Worm (Caenorhabditis elegans) whole organism, L4 larva: ENCODE results near the gene srp-3.

Experiments used
- T26A8.4 ChIP-seq: fragments of 200-800 bp; sonication (Bioruptor generic); IDR thresholded peaks from 2 replicates; pipeline ENCODE4 v1.3.6; 2022; ENCODE audit warnings: missing genetic modification characterization, missing compliant biosample characterization
- ZK337.2 ChIP-seq: fragments of 200-800 bp; sonication (Bioruptor generic); IDR thresholded peaks from 2 replicates; pipeline ENCODE4 v1.3.6; 2022; ENCODE audit warnings: missing genetic modification reagents, missing genetic modification characterization, missing compliant biosample characterization
- aly-2 ChIP-seq: sonication (generic microtip); optimal IDR thresholded peaks from 2 replicates; lab custom pipeline; 2018; ENCODE audit warnings: missing biosample characterization, missing genetic modification characterization
- arid-1 ChIP-seq: fragments of 200-800 bp; sonication (Bioruptor generic); conservative IDR thresholded peaks from 2 replicates; pipeline ENCODE4 v1.3.6; 2022; ENCODE audit warnings: missing genetic modification reagents, missing genetic modification characterization, missing compliant biosample characterization
- ceh-20 ChIP-seq: fragments of 200-800 bp; sonication (Bioruptor generic); IDR thresholded peaks from 2 replicates; pipeline ENCODE4 v1.3.6; 2022; ENCODE audit warnings: missing genetic modification reagents, missing genetic modification characterization, missing compliant biosample characterization
- ceh-28 ChIP-seq: fragments of 150-350 bp; optimal IDR thresholded peaks from 2 replicates; lab custom pipeline; 2014; ENCODE audit warnings: missing biosample characterization, missing genetic modification reagents, missing genetic modification characterization
- ceh-32 ChIP-seq: sonication (generic microtip); optimal IDR thresholded peaks from 2 replicates; lab custom pipeline; 2016; ENCODE audit warnings: mild to moderate bottlenecking, missing genetic modification characterization, missing compliant biosample characterization; ENCODE audit not compliant: poor library complexity
- ceh-82 ChIP-seq: sonication (generic microtip); optimal IDR thresholded peaks from 2 replicates; lab custom pipeline; 2017; ENCODE audit warnings: missing biosample characterization, missing genetic modification characterization
- ces-1 ChIP-seq: fragments of 150-350 bp; sonication (generic microtip); optimal IDR thresholded peaks from 4 replicates; lab custom pipeline; 2014; ENCODE audit warnings: missing biosample characterization, missing genetic modification reagents, missing genetic modification characterization
- cey-2 ChIP-seq: sonication (generic microtip); optimal IDR thresholded peaks from 3 replicates; lab custom pipeline; 2017; ENCODE audit warnings: missing genetic modification characterization, mild to moderate bottlenecking, missing compliant biosample characterization, antibody characterized with exemption, borderline replicate concordance; ENCODE audit not compliant: insufficient read depth
- daf-12 ChIP-seq: fragments of 150-350 bp; optimal IDR thresholded peaks from 2 replicates; lab custom pipeline; 2014; ENCODE audit warnings: missing biosample characterization, missing genetic modification reagents, missing genetic modification characterization
- daf-16 ChIP-seq, 3 experiments: sonication (generic microtip); optimal IDR thresholded peaks; 2 replicates each; lab custom pipeline; 2016 to 2017; ENCODE audit warnings: missing genetic modification characterization in 3 of 3, missing genetic modification reagents in 3 of 3, mild to moderate bottlenecking in 2 of 3, missing compliant biosample characterization in 2 of 3, missing biosample characterization in 1 of 3, moderate library complexity in 1 of 3
- dmd-6 ChIP-seq: fragments of 200-800 bp; sonication (Bioruptor generic); IDR thresholded peaks from 2 replicates; pipeline ENCODE4 v1.3.6; 2022; ENCODE audit warnings: missing genetic modification reagents, missing genetic modification characterization, missing compliant biosample characterization
- dmd-9 ChIP-seq: fragments of 200-800 bp; sonication (Bioruptor generic); IDR thresholded peaks from 2 replicates; pipeline ENCODE4 v1.3.6; 2022; ENCODE audit warnings: missing genetic modification reagents, missing genetic modification characterization, missing compliant biosample characterization
- duxl-1 ChIP-seq: sonication (generic microtip); optimal IDR thresholded peaks from 2 replicates; lab custom pipeline; 2016; ENCODE audit warnings: mild to moderate bottlenecking, missing genetic modification characterization, moderate library complexity, missing compliant biosample characterization; ENCODE audit not compliant: poor library complexity
- dve-1 ChIP-seq: sonication (generic microtip); optimal IDR thresholded peaks from 2 replicates; lab custom pipeline; 2017; ENCODE audit warnings: antibody characterized with exemption, mild to moderate bottlenecking, missing genetic modification characterization, missing compliant biosample characterization; ENCODE audit not compliant: insufficient read depth
- egl-27 ChIP-seq: sonication (generic microtip); optimal IDR thresholded peaks from 3 replicates; lab custom pipeline; 2017; ENCODE audit warnings: missing biosample characterization, missing genetic modification reagents, missing genetic modification characterization
- egl-43 ChIP-seq: fragments of 200-800 bp; sonication (Bioruptor generic); IDR thresholded peaks from 2 replicates; pipeline ENCODE4 v1.3.6; 2022; ENCODE audit warnings: missing genetic modification reagents, missing genetic modification characterization, missing compliant biosample characterization
- hif-1 ChIP-seq, 2 experiments: sonication (generic microtip); optimal IDR thresholded peaks; 2 replicates each; lab custom pipeline; 2016 to 2017; ENCODE audit warnings: missing compliant biosample characterization in 2 of 2, missing genetic modification characterization in 2 of 2, missing genetic modification reagents in 2 of 2, missing genotype in 2 of 2, mild to moderate bottlenecking in 1 of 2
- hlh-30 ChIP-seq: sonication (generic microtip); optimal IDR thresholded peaks from 2 replicates; lab custom pipeline; 2017; ENCODE audit warnings: antibody characterized with exemption, mild to moderate bottlenecking, missing genetic modification characterization, missing compliant biosample characterization; ENCODE audit not compliant: insufficient read depth
- lin-13 ChIP-seq: fragments of 150-350 bp; optimal IDR thresholded peaks from 2 replicates; lab custom pipeline; 2014; ENCODE audit warnings: missing biosample characterization, missing genetic modification reagents, missing genetic modification characterization
- lir-3 ChIP-seq: sonication (generic microtip); optimal IDR thresholded peaks from 2 replicates; lab custom pipeline; 2016; ENCODE audit warnings: mild to moderate bottlenecking, missing genetic modification characterization, missing compliant biosample characterization
- lsy-2 ChIP-seq, 2 experiments: fragments of 150-350 bp in 1 of 2; sonication (generic microtip) in 1 of 2; optimal IDR thresholded peaks; 2 replicates each; lab custom pipeline; 2014 to 2017; ENCODE audit warnings: missing biosample characterization in 2 of 2, missing genetic modification characterization in 2 of 2
- madf-5 ChIP-seq, 2 experiments: fragments of 200-800 bp; sonication (Bioruptor generic); IDR thresholded peaks; 2 replicates each; pipeline ENCODE4 v1.3.6; 2022; ENCODE audit warnings: missing compliant biosample characterization in 2 of 2, missing genetic modification characterization in 2 of 2
- mdl-1 ChIP-seq, 2 experiments: fragments of 150-350 bp in 1 of 2; sonication (generic microtip) in 1 of 2; optimal IDR thresholded peaks; 2 replicates each; lab custom pipeline; 2014 to 2017; ENCODE audit warnings: missing biosample characterization in 2 of 2, missing genetic modification characterization in 2 of 2
- mdt-29 ChIP-seq: fragments of 200-800 bp; sonication (Bioruptor generic); IDR thresholded peaks from 2 replicates; pipeline ENCODE4 v1.3.6; 2022; ENCODE audit warnings: missing genetic modification reagents, missing genetic modification characterization, missing compliant biosample characterization
- mep-1 ChIP-seq: fragments of 150-350 bp; sonication (generic microtip); optimal IDR thresholded peaks from 3 replicates; lab custom pipeline; 2014; ENCODE audit warnings: missing biosample characterization, missing genetic modification characterization
- mes-2 ChIP-seq: sonication (generic microtip); optimal IDR thresholded peaks from 2 replicates; lab custom pipeline; 2016; ENCODE audit warnings: missing genotype, mild to moderate bottlenecking, missing genetic modification characterization, missing compliant biosample characterization; ENCODE audit not compliant: poor library complexity, severe bottlenecking
- nhr-10 ChIP-seq: fragments of 150-350 bp; optimal IDR thresholded peaks from 2 replicates; lab custom pipeline; 2014; ENCODE audit warnings: missing biosample characterization, missing genetic modification characterization
- nhr-111 ChIP-seq: fragments of 200-800 bp; sonication (Bioruptor generic); optimal IDR thresholded peaks from 2 replicates; lab custom pipeline; 2018; ENCODE audit warnings: mild to moderate bottlenecking, missing genetic modification characterization, missing compliant biosample characterization
- nhr-25 ChIP-seq: sonication (generic microtip); optimal IDR thresholded peaks from 2 replicates; lab custom pipeline; 2017; ENCODE audit warnings: missing genetic modification characterization, mild to moderate bottlenecking, missing compliant biosample characterization, antibody characterized with exemption, moderate library complexity, borderline replicate concordance; ENCODE audit not compliant: insufficient read depth
- nhr-41 ChIP-seq: fragments of 200-800 bp; sonication (Bioruptor generic); IDR thresholded peaks from 2 replicates; pipeline ENCODE4 v1.3.6; 2022; ENCODE audit warnings: missing genetic modification reagents, missing genetic modification characterization, missing compliant biosample characterization
- nhr-42 ChIP-seq: fragments of 200-800 bp; sonication (Bioruptor generic); IDR thresholded peaks from 2 replicates; pipeline ENCODE4 v1.3.6; 2022; ENCODE audit warnings: missing genetic modification characterization, missing compliant biosample characterization
- nhr-48 ChIP-seq: sonication (generic microtip); optimal IDR thresholded peaks from 2 replicates; lab custom pipeline; 2016; ENCODE audit warnings: mild to moderate bottlenecking, missing genetic modification characterization, missing compliant biosample characterization
- nhr-6 ChIP-seq: fragments of 150-350 bp; optimal IDR thresholded peaks from 2 replicates; lab custom pipeline; 2014; ENCODE audit warnings: missing biosample characterization, missing genetic modification characterization
- nhr-76 ChIP-seq: fragments of 150-350 bp; optimal IDR thresholded peaks from 2 replicates; lab custom pipeline; 2014; ENCODE audit warnings: missing biosample characterization, missing genetic modification characterization
- nhr-77 ChIP-seq: fragments of 150-350 bp; optimal IDR thresholded peaks from 2 replicates; lab custom pipeline; 2014; ENCODE audit warnings: missing biosample characterization, missing genetic modification characterization
- pha-4 ChIP-seq, 2 experiments: fragments of 150-350 bp in 1 of 2; fragments of 200-800 bp in 1 of 2; sonication (Bioruptor generic) in 1 of 2; IDR thresholded peaks in 1 of 2; optimal IDR thresholded peaks in 1 of 2; 2 replicates each; pipeline versions ENCODE4 v1.3.6 to Lab custom; 2014 to 2022; ENCODE audit warnings: missing genetic modification characterization in 2 of 2, missing genetic modification reagents in 2 of 2, missing biosample characterization in 1 of 2, missing compliant biosample characterization in 1 of 2
- pqm-1 ChIP-seq: sonication (generic microtip); optimal IDR thresholded peaks from 2 replicates; lab custom pipeline; 2017; ENCODE audit warnings: missing biosample characterization, missing genetic modification characterization
- set-16 ChIP-seq: fragments of 200-800 bp; sonication (Bioruptor generic); IDR thresholded peaks from 2 replicates; pipeline ENCODE4 v1.3.6; 2022; ENCODE audit warnings: missing genetic modification reagents, missing genetic modification characterization, missing compliant biosample characterization
- skn-1 ChIP-seq: fragments of 150-350 bp; optimal IDR thresholded peaks from 2 replicates; lab custom pipeline; 2014; ENCODE audit warnings: missing biosample characterization, missing genetic modification characterization
- spr-1 ChIP-seq: sonication (generic microtip); optimal IDR thresholded peaks from 2 replicates; lab custom pipeline; 2016; ENCODE audit warnings: mild to moderate bottlenecking, missing genetic modification characterization, missing compliant biosample characterization
- tag-97 ChIP-seq: fragments of 200-800 bp; sonication (Bioruptor generic); IDR thresholded peaks from 2 replicates; pipeline ENCODE4 v1.3.6; 2022; ENCODE audit warnings: missing genetic modification characterization, missing compliant biosample characterization
- tra-1 ChIP-seq: fragments of 200-800 bp; sonication (Bioruptor generic); IDR thresholded peaks from 2 replicates; pipeline ENCODE4 v1.3.6; 2022; ENCODE audit warnings: missing genetic modification reagents, missing genetic modification characterization, missing compliant biosample characterization
- unc-39 ChIP-seq: sonication (generic microtip); optimal IDR thresholded peaks from 2 replicates; lab custom pipeline; 2017; ENCODE audit warnings: missing biosample characterization, missing genetic modification characterization
- zip-2 ChIP-seq: fragments of 150-350 bp; optimal IDR thresholded peaks from 2 replicates; lab custom pipeline; 2014; ENCODE audit warnings: missing biosample characterization, missing genetic modification characterization
- ztf-11 ChIP-seq: fragments of 150-350 bp; optimal IDR thresholded peaks from 2 replicates; lab custom pipeline; 2014; ENCODE audit warnings: missing biosample characterization, missing genetic modification characterization
- ztf-7 ChIP-seq: fragments of 150-350 bp; optimal IDR thresholded peaks from 2 replicates; lab custom pipeline; 2014; ENCODE audit warnings: missing biosample characterization, missing genetic modification characterization

srp-3 gene

DNA sequence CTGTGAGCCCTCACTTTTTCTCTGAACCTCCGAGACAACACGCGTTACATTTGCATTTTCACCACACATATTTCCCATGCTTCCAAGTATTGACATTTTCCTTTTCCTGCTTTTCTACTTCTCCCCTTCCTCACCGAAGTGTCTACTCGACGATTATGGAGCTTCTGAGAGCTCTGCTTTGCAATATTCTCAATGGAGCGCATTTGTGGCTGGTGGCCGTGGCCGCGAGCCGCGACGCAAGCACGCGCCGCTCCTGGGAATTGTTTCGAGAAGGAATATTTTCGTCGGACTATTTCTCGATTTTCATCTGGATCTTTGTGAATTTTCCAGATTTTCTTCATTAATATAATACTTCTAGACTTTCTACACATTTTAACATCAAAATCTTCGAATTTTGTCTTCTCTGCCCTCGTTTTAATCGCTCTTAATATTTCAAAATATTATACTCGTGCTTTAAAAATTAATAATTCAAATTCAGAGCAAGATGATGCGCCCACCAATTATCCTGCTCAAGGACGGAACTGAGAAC lies 36.8 kb upstream of the srp-3 start, which contains the start of the genes T10B5.4 and cct-7 (continued):
- no peak for TF ChIP-seq ceh-32 (tag; lab: Kevin White, UChicago)
- TF ChIP-seq daf-16 (GFP tag; optimal IDR thresholded peaks at IDR 0.05; lab: Kevin White, UChicago), result no peak
- peak; percentile 46 for TF ChIP-seq daf-16 (tag; optimal IDR thresholded peaks at IDR 0.05; lab: Kevin White, UChicago)
- TF ChIP-seq set-16, result peak; percentile 66
- peak; percentile 90 for TF ChIP-seq nhr-77 (tag; lab: Kevin White, UChicago)
- no peak for TF ChIP-seq ztf-7 (tag; lab: Kevin White, UChicago)
- TF ChIP-seq tra-1 (GFP tag; lab: Robert Waterston, UW), result peak; percentile 65
- no peak for TF ChIP-seq egl-27 (tag; lab: Kevin White, UChicago)
- TF ChIP-seq zip-2, result no peak
- TF ChIP-seq nhr-76 (tag; lab: Kevin White, UChicago), result no peak
- peak; percentile 70; the same call in 1 of the 2 replicates for TF ChIP-seq ceh-20 (GFP tag; lab: Robert Waterston, UW)
- peak; percentile 36 for TF ChIP-seq pqm-1 (tag; lab: Kevin White, UChicago)
- TF ChIP-seq nhr-48, result peak; percentile 25
- TF ChIP-seq egl-43 (GFP tag; lab: Robert Waterston, UW), result peak; percentile 80
- peak; percentile 63; the same call in 1 of the 2 replicates for TF ChIP-seq ZK337.2 (GFP tag; lab: Robert Waterston, UW)
- TF ChIP-seq hif-1 (tag; optimal IDR thresholded peaks at IDR 0.05; lab: Kevin White, UChicago), result peak in 1 of 2 experiments; percentile 90
- no peak for TF ChIP-seq nhr-10 (tag; lab: Kevin White, UChicago)
- TF ChIP-seq mep-1, result peak; percentile 93
- TF ChIP-seq cey-2 (tag; lab: Kevin White, UChicago), result no peak
- no peak for TF ChIP-seq nhr-42 (GFP tag; lab: Robert Waterston, UW)
- peak; percentile 42 for TF ChIP-seq spr-1 (tag; lab: Kevin White, UChicago)
- TF ChIP-seq nhr-111 (GFP tag; lab: Kevin White, UChicago), result no peak
- no peak for TF ChIP-seq ceh-28 (tag; lab: Kevin White, UChicago)
- TF ChIP-seq lin-13 (GFP tag; lab: Kevin White, UChicago), result peak; percentile 92
- no peak for TF ChIP-seq daf-12 (tag; lab: Kevin White, UChicago)
- no peak for TF ChIP-seq skn-1 (tag; lab: Kevin White, UChicago)
- TF ChIP-seq madf-5 (GFP tag; IDR thresholded peaks at IDR 0.05; lab: Robert Waterston, UW), result 0 out of 4 replicates have a peak, but pooled peaks of 1 of the 2 experiments have one; percentile 32
- TF ChIP-seq dmd-6, result peak; percentile 78
- no peak for TF ChIP-seq aly-2 (tag; lab: Kevin White, UChicago)
- no peak for TF ChIP-seq tag-97
- peak; percentile 67 for TF ChIP-seq mdt-29
- TF ChIP-seq unc-39 (tag; lab: Kevin White, UChicago), result no peak
- TF ChIP-seq nhr-6, result peak; percentile 78
- TF ChIP-seq dmd-9, result no peak
- peak; percentile 96 for TF ChIP-seq mes-2 (tag; lab: Kevin White, UChicago)
- TF ChIP-seq duxl-1, result peak; percentile 6
- peak; percentile 75 to 93 for TF ChIP-seq lsy-2 (tag; optimal IDR thresholded peaks at IDR 0.05; lab: Kevin White, UChicago)
- TF ChIP-seq nhr-25 (tag; lab: Kevin White, UChicago), result peak; percentile 18
- no peak for TF ChIP-seq ces-1 (GFP tag; lab: Kevin White, UChicago)
- TF ChIP-seq ztf-11 (tag; lab: Kevin White, UChicago), result no peak
- no peak for TF ChIP-seq nhr-41 (GFP tag; lab: Robert Waterston, UW)
- peak; percentile 91 for TF ChIP-seq hlh-30 (tag; lab: Kevin White, UChicago)
- TF ChIP-seq dve-1 (tag; lab: Kevin White, UChicago), result peak; percentile 90
- no peak for TF ChIP-seq ceh-82 (tag; lab: Kevin White, UChicago)
- 0 out of 2 replicates have a peak, but pooled peaks have one; percentile 22 for TF ChIP-seq pha-4 (GFP tag; IDR thresholded peaks at IDR 0.05; lab: Robert Waterston, UW)
- no peak for TF ChIP-seq pha-4 (tag; optimal IDR thresholded peaks at IDR 0.05; lab: Kevin White, UChicago)
- TF ChIP-seq T26A8.4, result no peak
- peak; percentile 76 for TF ChIP-seq arid-1
- TF ChIP-seq mdl-1 (tag; optimal IDR thresholded peaks at IDR 0.05; lab: Kevin White, UChicago), result peak in 1 of 2 experiments; percentile 79
- TF ChIP-seq lir-3, result no peak
